Worm (Caenorhabditis elegans) whole organism, L1 larva: ENCODE data around the gene srv-14.

ENCODE experiments used
- hlh-4 ChIP-seq: sonication (generic microtip); optimal IDR thresholded peaks from 2 replicates; lab custom pipeline; 2016; ENCODE audit warnings: mild to moderate bottlenecking, missing genetic modification characterization, missing compliant biosample characterization
- mep-1 ChIP-seq: fragments of 150-350 bp; optimal IDR thresholded peaks from 2 replicates; lab custom pipeline; 2014; ENCODE audit warnings: missing biosample characterization, missing genetic modification characterization
- sup-37 ChIP-seq: fragments of 200-800 bp; sonication (Bioruptor generic); optimal IDR thresholded peaks from 2 replicates; lab custom pipeline; 2018; ENCODE audit warnings: mild to moderate bottlenecking, missing genetic modification characterization, missing compliant biosample characterization

ce11 chrIV:15930694-15931093, 36.7 kb upstream of the srv-14 start:
- TF ChIP-seq sup-37 (no peak), mep-1 (tag; lab: Kevin White, UChicago) (no peak), hlh-4 (tag; lab: Kevin White, UChicago) (no peak)
